Worm (Caenorhabditis elegans): ENCODE data around the gene nurf-1.

The nurf-1 gene

ce11 chrII:14410768-14411167 lies 20.3 kb downstream of the nurf-1 start, which contains the start of gene dsb-2:
Gene dsb-2, plus strand, starts transcription at chrII:14411095.
- TF ChIP-seq dmd-4 (tag; optimal IDR thresholded peaks at IDR 0.05; ENCODE audit: borderline replicate concordance), result no peak

- TF ChIP-seq ceh-22 (tag; optimal IDR thresholded peaks at IDR 0.05) (no peak), rnt-1 (tag; optimal IDR thresholded peaks at IDR 0.05) (no peak), ztf-16 (tag; optimal IDR thresholded peaks at IDR 0.05) (no peak), eyg-1 (tag; optimal IDR thresholded peaks at IDR 0.05) (no peak), ceh-6 (GFP tag; optimal IDR thresholded peaks at IDR 0.05) (no peak), nhr-11 (tag; optimal IDR thresholded peaks at IDR 0.05) (no peak), unc-3 (GFP tag; conservative IDR thresholded peaks at IDR 0.05) (no peak), unc-3 (tag; optimal IDR thresholded peaks at IDR 0.05) (no peak), tbx-2 (tag; optimal IDR thresholded peaks at IDR 0.05) (no peak), C38D4.7 (GFP tag; optimal IDR thresholded peaks at IDR 0.05) (no peak), ttx-3 (tag; optimal IDR thresholded peaks at IDR 0.05) (no peak), fkh-6 (tag; optimal IDR thresholded peaks at IDR 0.05) (no peak), K02D7.2 (tag; optimal IDR thresholded peaks at IDR 0.05) (no peak), ets-4 (tag; optimal IDR thresholded peaks at IDR 0.05) (no peak), Y22D7AL.16 (tag; optimal IDR thresholded peaks at IDR 0.05) (no peak), ceh-30 (tag; optimal IDR thresholded peaks at IDR 0.05) (no peak), ceh-2 (tag; optimal IDR thresholded peaks at IDR 0.05) (no peak), ceh-14 (tag; optimal IDR thresholded peaks at IDR 0.05) (no peak), pag-3 (tag; optimal IDR thresholded peaks at IDR 0.05; ENCODE audit: borderline replicate concordance) (no peak), T23F11.4 (GFP tag; optimal IDR thresholded peaks at IDR 0.05) (no peak), fax-1 (tag; optimal IDR thresholded peaks at IDR 0.05) (no peak)
Measured at ce11 chrII:14413035-14413525, 22.6 kb downstream of the nurf-1 start, which contains the start of gene exl-1. Gene exl-1, minus strand, starts transcription at chrII:14413475.

- no peak for TF ChIP-seq ceh-30 (tag; optimal IDR thresholded peaks at IDR 0.05)
- TF ChIP-seq ref-2 (tag; optimal IDR thresholded peaks at IDR 0.05), result no peak
- TF ChIP-seq hlh-8 (tag; optimal IDR thresholded peaks at IDR 0.05), result no peak
- TF ChIP-seq npax-4 (tag; optimal IDR thresholded peaks at IDR 0.05), result no peak
- no peak for TF ChIP-seq pros-1 (tag; optimal IDR thresholded peaks at IDR 0.05)
- no peak for TF ChIP-seq gmeb-2 (tag; optimal IDR thresholded peaks at IDR 0.05)
- TF ChIP-seq ttx-3 (tag; optimal IDR thresholded peaks at IDR 0.05), result no peak
- TF ChIP-seq eyg-1 (tag; optimal IDR thresholded peaks at IDR 0.05), result no peak
- no peak for TF ChIP-seq ceh-31 (tag; optimal IDR thresholded peaks at IDR 0.05)
- no peak for TF ChIP-seq tbx-7 (tag; optimal IDR thresholded peaks at IDR 0.05)
- TF ChIP-seq pat-9 (tag; optimal IDR thresholded peaks at IDR 0.05), result no peak
- no peak for TF ChIP-seq unc-3 (GFP tag; conservative IDR thresholded peaks at IDR 0.05)
- no peak for TF ChIP-seq unc-3 (tag; optimal IDR thresholded peaks at IDR 0.05)
- TF ChIP-seq dmd-4 (tag; optimal IDR thresholded peaks at IDR 0.05; ENCODE audit: borderline replicate concordance), result no peak
- no peak for TF ChIP-seq sox-2 (GFP tag; IDR thresholded peaks at IDR 0.05)
Measured at ce11 chrII:14413709-14414108, 23.2 kb downstream of the nurf-1 start.

ce11 chrII:14415427-14415826 lies 24.9 kb downstream of the nurf-1 start:
- TF ChIP-seq nhr-11 (tag; optimal IDR thresholded peaks at IDR 0.05) (no peak), tbx-7 (tag; optimal IDR thresholded peaks at IDR 0.05) (no peak)

- TF ChIP-seq ceh-18 (tag; optimal IDR thresholded peaks at IDR 0.05), result no peak
- no peak for TF ChIP-seq eyg-1 (tag; optimal IDR thresholded peaks at IDR 0.05)
- TF ChIP-seq ets-4 (tag; optimal IDR thresholded peaks at IDR 0.05), result no peak
- no peak for TF ChIP-seq ceh-45 (GFP tag; IDR thresholded peaks at IDR 0.05)
- TF ChIP-seq tbx-7 (tag; optimal IDR thresholded peaks at IDR 0.05), result no peak
- TF ChIP-seq lim-6 (tag; optimal IDR thresholded peaks at IDR 0.05), result no peak
- TF ChIP-seq unc-86 (tag; optimal IDR thresholded peaks at IDR 0.05), result no peak
- TF ChIP-seq ztf-16 (tag; optimal IDR thresholded peaks at IDR 0.05), result no peak
- TF ChIP-seq madf-2 (tag; optimal IDR thresholded peaks at IDR 0.05), result no peak
- TF ChIP-seq tbx-2 (tag; optimal IDR thresholded peaks at IDR 0.05), result no peak
- no peak for TF ChIP-seq unc-55 (GFP tag; optimal IDR thresholded peaks at IDR 0.05)
- no peak for TF ChIP-seq ceh-24 (tag; optimal IDR thresholded peaks at IDR 0.05)
- no peak for TF ChIP-seq hlh-15 (tag; optimal IDR thresholded peaks at IDR 0.05)
- no peak for TF ChIP-seq pqm-1 (tag; optimal IDR thresholded peaks at IDR 0.05)
- TF ChIP-seq dve-1 (tag; optimal IDR thresholded peaks at IDR 0.05), result no peak
- no peak for TF ChIP-seq che-1 (tag; optimal IDR thresholded peaks at IDR 0.05)
- TF ChIP-seq ceh-14 (tag; optimal IDR thresholded peaks at IDR 0.05), result no peak
- no peak for TF ChIP-seq elt-2 (tag; optimal IDR thresholded peaks at IDR 0.05)
- TF ChIP-seq ceh-19 (GFP tag; optimal IDR thresholded peaks at IDR 0.05), result no peak
Measured at ce11 chrII:14416988-14417387, 26.5 kb downstream of the nurf-1 start.
